Worm (Caenorhabditis elegans): ENCODE data around the gene hic-1.

The hic-1 gene

DNA sequence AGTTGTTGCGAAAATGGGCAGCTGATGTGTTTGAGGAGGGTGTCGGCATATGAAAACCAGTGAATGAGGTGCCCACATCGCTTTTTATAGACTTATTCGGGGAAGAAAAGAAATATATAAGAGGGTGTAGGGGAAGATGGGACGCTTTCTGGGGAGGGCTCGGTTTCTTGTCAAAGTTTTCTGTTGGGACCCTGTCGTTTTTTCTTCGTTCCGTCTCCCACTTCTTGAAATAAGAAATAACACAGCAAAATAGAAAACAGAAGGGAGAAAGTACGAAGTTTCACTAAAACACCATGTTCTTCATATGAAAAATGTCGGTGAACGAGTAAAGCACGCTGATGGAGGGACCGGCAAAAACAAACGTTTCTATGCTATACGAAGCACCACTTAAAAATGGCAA is 29.0 kb downstream of the hic-1 start, which contains the start of gene dop-3 (continued):
- TF ChIP-seq attf-6 (GFP tag; IDR thresholded peaks at IDR 0.05) = no peak
- TF ChIP-seq hmg-20 (GFP tag; IDR thresholded peaks at IDR 0.05) = no peak
- no peak for TF ChIP-seq cebp-2 (GFP tag; IDR thresholded peaks at IDR 0.05)

DNA sequence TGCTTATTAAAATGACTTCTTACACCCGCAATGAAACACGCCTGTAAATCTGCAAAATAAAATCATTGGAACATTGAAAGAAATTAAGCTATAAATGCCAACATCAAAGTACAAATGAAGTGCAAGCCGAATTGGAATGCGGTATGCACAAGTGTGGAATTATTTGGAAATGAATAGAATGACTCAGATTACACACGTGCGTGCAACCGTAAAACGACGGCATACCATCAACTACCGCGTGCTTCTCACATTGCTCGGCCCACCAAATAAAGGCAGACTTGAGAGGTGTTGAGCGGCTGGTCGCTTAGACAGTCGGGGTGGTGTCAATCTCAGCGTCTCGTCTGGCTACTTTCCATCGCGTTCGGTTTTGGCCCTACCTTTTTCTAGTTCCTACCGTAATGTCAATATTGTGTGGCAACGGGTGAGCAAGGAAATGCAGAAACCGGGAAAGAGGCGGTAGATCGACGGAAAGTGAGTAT is 36.2 kb downstream of the hic-1 start, which contains the start of gene aaim-1:
aaim-1 (minus strand) TSS at position 51 of the 479 bp plus-strand sequence.
- no peak for TF ChIP-seq egl-44 (GFP tag; IDR thresholded peaks at IDR 0.05)
- TF ChIP-seq madf-10 (tag; optimal IDR thresholded peaks at IDR 0.05) = no peak
- TF ChIP-seq dpl-1 (GFP tag; optimal IDR thresholded peaks at IDR 0.05) = no peak
- TF ChIP-seq attf-3 (GFP tag; conservative IDR thresholded peaks at IDR 0.05) = no peak
- TF ChIP-seq ztf-25 (GFP tag; IDR thresholded peaks at IDR 0.05) = no peak
- no peak for TF ChIP-seq efl-1 (GFP tag; optimal IDR thresholded peaks at IDR 0.05)
- no peak for TF ChIP-seq F10E7.11 (tag; optimal IDR thresholded peaks at IDR 0.05)
- no peak for TF ChIP-seq xnd-1 (tag; optimal IDR thresholded peaks at IDR 0.05)
- peak; percentile 37 for TF ChIP-seq nhr-80 (tag; optimal IDR thresholded peaks at IDR 0.05)
- TF ChIP-seq tbx-9 (tag; optimal IDR thresholded peaks at IDR 0.05; ENCODE audit: borderline replicate concordance) = no peak
- TF ChIP-seq B0019.2 (GFP tag; conservative IDR thresholded peaks at IDR 0.05) = no peak
- TF ChIP-seq F52B5.7 (tag; optimal IDR thresholded peaks at IDR 0.05) = no peak
- no peak for TF ChIP-seq nhr-179 (tag; optimal IDR thresholded peaks at IDR 0.05)
- 0 out of 2 replicates have a peak, but pooled peaks have one; percentile 15 for TF ChIP-seq ekl-4 (GFP tag; IDR thresholded peaks at IDR 0.05)
- no peak for TF ChIP-seq B0261.1 (tag; optimal IDR thresholded peaks at IDR 0.05)
- no peak for TF ChIP-seq ztf-26 (tag; optimal IDR thresholded peaks at IDR 0.05)
- TF ChIP-seq ztf-28 (GFP tag; IDR thresholded peaks at IDR 0.05) = 0 out of 2 replicates have a peak, but pooled peaks have one; percentile 21
- no peak for TF ChIP-seq rcor-1 (GFP tag; IDR thresholded peaks at IDR 0.05)
- no peak for TF ChIP-seq snpc-4 (GFP tag; optimal IDR thresholded peaks at IDR 0.05)
- TF ChIP-seq snpc-4 (tag; optimal IDR thresholded peaks at IDR 0.05) = no peak
- TF ChIP-seq nfya-2 (GFP tag; IDR thresholded peaks at IDR 0.05) = no peak
- no peak for TF ChIP-seq zfh-2 (GFP tag; conservative IDR thresholded peaks at IDR 0.05)
- no peak for TF ChIP-seq ets-4 (GFP tag; optimal IDR thresholded peaks at IDR 0.05)
- no peak for TF ChIP-seq fkh-3 (tag; optimal IDR thresholded peaks at IDR 0.05)
- no peak for TF ChIP-seq lin-40 (tag; optimal IDR thresholded peaks at IDR 0.05)

DNA sequence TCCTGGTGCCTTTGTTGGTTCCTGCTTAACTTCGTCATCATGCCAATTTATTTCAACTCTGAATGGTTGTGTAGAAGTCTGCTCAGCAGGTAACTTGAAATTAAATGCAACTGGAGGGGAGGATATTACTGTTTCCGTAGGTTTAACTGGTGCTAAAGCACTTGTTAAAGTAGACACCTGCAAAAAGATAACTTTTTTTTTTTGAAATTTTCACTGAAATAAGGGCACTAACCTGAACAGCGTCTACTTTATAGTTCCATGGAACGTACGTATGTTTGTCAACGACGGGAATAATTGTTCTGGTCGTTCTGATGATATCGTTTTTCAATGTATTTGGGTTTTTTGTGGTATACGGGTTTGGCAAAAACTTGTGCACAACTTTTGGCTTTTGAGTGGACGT is 38.1 kb downstream of the hic-1 start:
- TF ChIP-seq K11D2.4 (GFP tag; IDR thresholded peaks at IDR 0.05) = no peak

DNA sequence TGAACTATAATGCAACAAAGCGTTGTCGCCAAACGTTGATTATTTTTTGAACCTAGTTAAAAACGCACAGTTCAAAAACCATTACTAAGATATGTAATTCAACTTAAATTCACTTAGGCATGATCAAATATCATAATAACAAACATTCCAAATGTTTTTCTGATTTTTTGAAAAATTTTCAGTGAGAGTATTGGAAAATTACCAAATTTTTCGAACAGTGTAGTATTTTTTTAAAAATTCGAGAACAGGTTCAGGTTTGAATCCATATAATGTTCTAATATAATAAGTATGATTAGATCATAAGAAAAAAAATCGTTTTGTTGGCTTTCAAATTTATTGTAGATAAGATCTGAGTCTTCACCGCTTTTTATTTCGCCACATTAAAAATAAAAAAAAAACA is 45.0 kb downstream of the hic-1 start:
- TF ChIP-seq madf-8 (GFP tag; conservative IDR thresholded peaks at IDR 0.05) = no peak

DNA sequence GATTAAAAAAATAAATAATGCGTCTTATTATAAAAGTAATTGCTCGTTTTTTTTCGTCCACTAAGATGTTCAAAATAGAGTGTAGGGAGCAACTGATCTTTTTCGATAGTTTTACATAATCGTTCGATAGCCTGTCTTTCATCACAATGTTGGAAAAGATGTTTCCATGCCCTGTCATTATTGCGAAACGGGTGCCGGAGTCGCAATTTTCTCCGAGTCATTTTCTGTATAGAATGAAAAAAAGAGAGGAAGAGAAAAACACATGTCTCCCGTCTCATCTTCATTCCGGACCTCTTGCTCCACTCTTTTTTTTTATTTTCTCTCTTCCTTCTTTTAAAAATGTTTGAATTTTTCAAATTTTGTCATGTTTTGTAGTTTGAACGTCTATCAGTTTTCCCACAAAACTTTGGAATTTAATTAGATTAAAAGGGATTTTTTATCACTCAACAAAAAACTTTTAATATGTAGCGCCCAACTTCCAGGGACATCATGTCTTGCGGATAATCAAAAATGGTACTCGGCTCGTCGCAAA is 45.8 kb downstream of the hic-1 start, which contains the start of gene svh-2:
svh-2 (plus strand) TSS at position 482 of the 532 bp plus-strand sequence.
- peak; percentile 38; the same call in 1 of the 2 replicates for TF ChIP-seq cebp-1 (GFP tag; IDR thresholded peaks at IDR 0.05)
- TF ChIP-seq cebp-1 (tag; optimal IDR thresholded peaks at IDR 0.05) = peak; percentile 89
- no peak for TF ChIP-seq sea-2 (GFP tag; IDR thresholded peaks at IDR 0.05)
